Worm (Caenorhabditis elegans) whole organism, L3 larva: ENCODE data around the gene F49E11.7.

Experiments
- ZK546.5 ChIP-seq: sonication (generic microtip); optimal IDR thresholded peaks from 2 replicates; lab custom pipeline; 2017; ENCODE audit warnings: missing biosample characterization, missing genetic modification characterization
- fkh-2 ChIP-seq: fragments of 150-350 bp; optimal IDR thresholded peaks from 2 replicates; lab custom pipeline; 2014; ENCODE audit warnings: missing biosample characterization, missing genetic modification reagents, missing genetic modification characterization
- hmg-11 ChIP-seq: sonication (generic microtip); optimal IDR thresholded peaks from 2 replicates; lab custom pipeline; 2016; ENCODE audit warnings: missing genetic modification characterization, missing compliant biosample characterization
- nfya-1 ChIP-seq: sonication (generic microtip); optimal IDR thresholded peaks from 2 replicates; lab custom pipeline; 2017; ENCODE audit warnings: missing genetic modification characterization, mild to moderate bottlenecking, missing compliant biosample characterization, antibody characterized with exemption, moderate library complexity; ENCODE audit not compliant: insufficient read depth
- snpc-4 ChIP-seq: fragments of 150-350 bp; optimal IDR thresholded peaks from 2 replicates; lab custom pipeline; 2014; ENCODE audit warnings: missing biosample characterization, missing genetic modification characterization
- unc-62 ChIP-seq: fragments of 150-350 bp; sonication (generic microtip); optimal IDR thresholded peaks from 4 replicates; lab custom pipeline; 2014; ENCODE audit warnings: missing biosample characterization, missing genetic modification reagents, missing genetic modification characterization

DNA sequence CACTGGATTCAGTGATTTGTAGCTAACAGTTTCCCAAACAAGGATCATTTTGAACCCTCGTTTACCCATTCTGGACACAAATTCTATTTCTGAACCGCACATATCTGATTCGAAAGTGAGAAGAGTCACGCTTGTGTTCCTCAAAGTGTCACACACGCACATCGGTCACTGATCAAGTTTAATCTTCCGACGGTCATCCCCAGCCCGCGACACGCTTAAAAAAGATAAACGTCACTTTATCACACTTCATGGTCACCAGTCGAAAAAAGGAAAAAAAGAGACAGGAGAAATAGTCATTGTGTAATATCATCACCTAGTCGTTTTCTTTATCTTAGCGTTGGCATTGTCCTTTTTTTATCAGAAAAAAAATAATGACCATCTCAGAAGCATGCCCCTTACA, 25.0 kb downstream of the F49E11.7 start:
- no peak for TF ChIP-seq snpc-4 (tag; lab: Kevin White, UChicago)
- TF ChIP-seq fkh-2 = no peak
- TF ChIP-seq ZK546.5 (tag; lab: Kevin White, UChicago) = no peak
- no peak for TF ChIP-seq unc-62 (GFP tag; lab: Kevin White, UChicago)
- TF ChIP-seq hmg-11 (tag; lab: Kevin White, UChicago) = no peak
- no peak for TF ChIP-seq nfya-1 (tag; lab: Kevin White, UChicago)
